Fruit fly (Drosophila melanogaster) whole organism, embryonic: Measurements from ENCODE around the gene CG9338.

ENCODE experiments used
- Asciz ChIP-seq: fragments of 200-800 bp; sonication (Bioruptor generic); optimal IDR thresholded peaks from 2 replicates; lab custom pipeline; 2017; ENCODE audit warnings: missing biosample characterization, mild to moderate bottlenecking, missing genetic modification characterization, missing genetic modification reagents
- Bgb ChIP-seq: fragments of 200-800 bp; sonication (Bioruptor generic); IDR thresholded peaks from 2 replicates; pipeline ENCODE4 v1.3.6; 2022; ENCODE audit warnings: missing biosample characterization, missing genetic modification characterization; ENCODE audit not compliant: partially characterized antibody
- CG10267 ChIP-seq: fragments of 200-800 bp; sonication (Bioruptor generic); optimal IDR thresholded peaks from 2 replicates; lab custom pipeline; 2018; ENCODE audit warnings: missing biosample characterization, mild to moderate bottlenecking, missing genetic modification characterization, moderate library complexity
- CG10565 ChIP-seq: fragments of 200-800 bp; sonication (Bioruptor generic); optimal IDR thresholded peaks from 3 replicates; lab custom pipeline; 2016; ENCODE audit warnings: missing biosample characterization, mild to moderate bottlenecking, missing genetic modification characterization
- CG11560 ChIP-seq: fragments of 200-800 bp; sonication (Bioruptor generic); IDR thresholded peaks from 3 replicates; pipeline ENCODE4 v1.3.6; 2022; ENCODE audit warnings: missing biosample characterization, missing genetic modification characterization
- CG12219 ChIP-seq: fragments of 200-800 bp; sonication (Bioruptor generic); optimal IDR thresholded peaks from 3 replicates; lab custom pipeline; 2018; ENCODE audit warnings: missing biosample characterization, mild to moderate bottlenecking, missing genetic modification characterization
- CG1233 ChIP-seq: fragments of 200-800 bp; sonication (Bioruptor generic); optimal IDR thresholded peaks from 4 replicates; lab custom pipeline; 2018; ENCODE audit warnings: missing biosample characterization, mild to moderate bottlenecking, missing genetic modification characterization
- CG14050 ChIP-seq: fragments of 200-800 bp; sonication (Bioruptor generic); IDR thresholded peaks from 3 replicates; pipeline ENCODE4 v1.3.6; 2022; ENCODE audit warnings: missing biosample characterization, missing genetic modification characterization
- CG14441 ChIP-seq: fragments of 200-800 bp; sonication (Bioruptor generic); IDR thresholded peaks from 2 replicates; pipeline ENCODE4 v1.3.6; 2022; ENCODE audit warnings: missing biosample characterization, missing genetic modification characterization
- CG17568 ChIP-seq: fragments of 200-800 bp; sonication (Bioruptor generic); optimal IDR thresholded peaks from 2 replicates; lab custom pipeline; 2018; ENCODE audit warnings: missing biosample characterization, mild to moderate bottlenecking, missing genetic modification characterization, moderate library complexity
- CG2129 ChIP-seq: fragments of 200-800 bp; sonication (Bioruptor generic); IDR thresholded peaks from 2 replicates; pipeline ENCODE4 v1.3.6; 2022; ENCODE audit warnings: missing biosample characterization, missing genetic modification characterization; ENCODE audit not compliant: partially characterized antibody
- CG2678 ChIP-seq: fragments of 200-800 bp; sonication (Bioruptor generic); optimal IDR thresholded peaks from 3 replicates; lab custom pipeline; 2019; ENCODE audit warnings: missing biosample characterization, mild to moderate bottlenecking, missing genetic modification characterization, moderate library complexity
- CG2875 ChIP-seq: fragments of 200-800 bp; sonication (Bioruptor generic); optimal IDR thresholded peaks from 2 replicates; lab custom pipeline; 2017; ENCODE audit warnings: missing biosample characterization, mild to moderate bottlenecking, missing genetic modification characterization, missing genetic modification reagents
- CG30020 ChIP-seq: fragments of 200-800 bp; optimal IDR thresholded peaks from 2 replicates; lab custom pipeline; 2019; ENCODE audit warnings: missing biosample characterization, mild to moderate bottlenecking, missing genetic modification characterization, moderate library complexity
- CG3726 ChIP-seq: fragments of 200-800 bp; sonication (Bioruptor generic); IDR thresholded peaks from 3 replicates; pipeline ENCODE4, ENCODE4 v1.3.6; 2022; ENCODE audit warnings: missing biosample characterization, missing genetic modification characterization
- CG4820 ChIP-seq: fragments of 200-800 bp; sonication (Bioruptor generic); optimal IDR thresholded peaks from 3 replicates; lab custom pipeline; 2016; ENCODE audit warnings: missing biosample characterization, missing genetic modification characterization
- CG7271 ChIP-seq: fragments of 200-800 bp; sonication (Bioruptor generic); optimal IDR thresholded peaks from 2 replicates; lab custom pipeline; 2018; ENCODE audit warnings: missing biosample characterization, mild to moderate bottlenecking, missing genetic modification characterization, moderate library complexity
- CTCF ChIP-seq: fragments of 200-800 bp; sonication (Bioruptor generic); optimal IDR thresholded peaks from 2 replicates; lab custom pipeline; 2017; ENCODE audit warnings: missing biosample characterization, mild to moderate bottlenecking, missing genetic modification characterization, moderate library complexity
- Dll ChIP-seq: fragments of 200-800 bp; sonication (Bioruptor generic); IDR thresholded peaks from 4 replicates; pipeline ENCODE4 v1.3.6; 2022; ENCODE audit warnings: missing biosample characterization, missing genetic modification characterization; ENCODE audit not compliant: partially characterized antibody
- Dref ChIP-seq: fragments of 200-800 bp; sonication (Bioruptor generic); IDR thresholded peaks from 2 replicates; pipeline ENCODE4 v1.3.6; 2022; ENCODE audit warnings: missing biosample characterization, missing genetic modification characterization
- Drgx ChIP-seq: fragments of 200-800 bp; sonication (Bioruptor generic); IDR thresholded peaks from 2 replicates; pipeline ENCODE4 v1.3.6; 2022; ENCODE audit warnings: missing biosample characterization, missing genetic modification characterization
- HLH54F ChIP-seq: fragments of 200-800 bp; sonication (Bioruptor generic); optimal IDR thresholded peaks from 3 replicates; lab custom pipeline; 2016; ENCODE audit warnings: missing biosample characterization, missing genetic modification characterization
- HLHmδ ChIP-seq: fragments of 200-800 bp; sonication (Bioruptor generic); optimal IDR thresholded peaks from 2 replicates; lab custom pipeline; 2018; ENCODE audit warnings: missing biosample characterization, mild to moderate bottlenecking, missing genetic modification characterization, moderate library complexity
- Lhr ChIP-seq: fragments of 200-800 bp; sonication (Bioruptor generic); optimal IDR thresholded peaks from 3 replicates; lab custom pipeline; 2017; ENCODE audit warnings: mild to moderate bottlenecking, missing biosample characterization, missing genetic modification reagents, missing genetic modification characterization
- Mad ChIP-seq: fragments of 200-800 bp; sonication (Bioruptor generic); optimal IDR thresholded peaks from 2 replicates; lab custom pipeline; 2016; ENCODE audit warnings: missing biosample characterization, missing genetic modification characterization
- Myb ChIP-seq: fragments of 200-800 bp; sonication (Bioruptor generic); optimal IDR thresholded peaks from 2 replicates; lab custom pipeline; 2016; ENCODE audit warnings: missing biosample characterization, missing genetic modification characterization
- Nf-YB ChIP-seq: fragments of 200-800 bp; sonication (Bioruptor generic); optimal IDR thresholded peaks from 3 replicates; lab custom pipeline; 2019; ENCODE audit warnings: missing biosample characterization, mild to moderate bottlenecking, missing genetic modification characterization, moderate library complexity
- Optix ChIP-seq: fragments of 200-800 bp; sonication (Bioruptor generic); IDR thresholded peaks from 3 replicates; pipeline ENCODE4 v1.3.6; 2022; ENCODE audit warnings: missing biosample characterization, missing genetic modification characterization
- Rx ChIP-seq: fragments of 200-800 bp; sonication (Bioruptor generic); IDR thresholded peaks from 2 replicates; pipeline ENCODE4 v1.3.6; 2022; ENCODE audit warnings: missing biosample characterization, missing genetic modification characterization
- Sin3A ChIP-seq: fragments of >200 bp; optimal IDR thresholded peaks from 2 replicates; lab custom pipeline; 2018
- Six4 ChIP-seq: fragments of 200-800 bp; sonication (Bioruptor generic); optimal IDR thresholded peaks from 2 replicates; lab custom pipeline; 2016; ENCODE audit warnings: missing biosample characterization, missing genetic modification characterization
- Sox102F ChIP-seq: fragments of 200-800 bp; sonication (Bioruptor generic); optimal IDR thresholded peaks from 2 replicates; lab custom pipeline; 2018; ENCODE audit warnings: missing biosample characterization, mild to moderate bottlenecking, missing genetic modification characterization, moderate library complexity
- bowl ChIP-seq: fragments of 200-800 bp; sonication (Bioruptor generic); IDR thresholded peaks from 2 replicates; pipeline ENCODE4 v1.3.6; 2022; ENCODE audit warnings: missing biosample characterization, missing genetic modification characterization
- btn ChIP-seq: fragments of 200-800 bp; sonication (Bioruptor generic); optimal IDR thresholded peaks from 2 replicates; lab custom pipeline; 2016; ENCODE audit warnings: missing biosample characterization, missing genetic modification characterization
- corto ChIP-seq: fragments of 200-800 bp; sonication (Bioruptor generic); optimal IDR thresholded peaks from 2 replicates; lab custom pipeline; 2016; ENCODE audit warnings: missing biosample characterization, mild to moderate bottlenecking, missing genetic modification characterization, moderate library complexity
- crc ChIP-seq: fragments of 200-800 bp; sonication (Bioruptor generic); optimal IDR thresholded peaks from 2 replicates; lab custom pipeline; 2016; ENCODE audit warnings: missing biosample characterization, missing genetic modification characterization
- crol ChIP-seq: fragments of 200-800 bp; sonication (Bioruptor generic); IDR thresholded peaks from 2 replicates; pipeline ENCODE4 v1.3.6; 2022; ENCODE audit warnings: missing biosample characterization, missing genetic modification characterization
- dimm ChIP-seq: fragments of 200-800 bp; sonication (Bioruptor generic); IDR thresholded peaks from 2 replicates; pipeline ENCODE4 v1.3.6; 2022; ENCODE audit warnings: missing biosample characterization, missing genetic modification characterization
- ftz-f1 ChIP-seq: fragments of 200-800 bp; sonication (Bioruptor generic); optimal IDR thresholded peaks from 2 replicates; lab custom pipeline; 2016; ENCODE audit warnings: missing biosample characterization, missing genetic modification characterization
- jigr1 ChIP-seq: fragments of 200-800 bp; sonication (Bioruptor generic); IDR thresholded peaks from 3 replicates; pipeline ENCODE4 v1.3.6; 2022; ENCODE audit warnings: missing biosample characterization, missing genetic modification characterization
- jumu ChIP-seq: fragments of 200-800 bp; sonication (Bioruptor generic); optimal IDR thresholded peaks from 3 replicates; lab custom pipeline; 2016; ENCODE audit warnings: missing biosample characterization, missing genetic modification characterization
- lola ChIP-seq, 3 experiments: fragments of >200 bp in 2 of 3; fragments of 200-800 bp in 1 of 3; sonication (Bioruptor generic) in 1 of 3; optimal IDR thresholded peaks; 2 replicates each; lab custom pipeline; 2017 to 2019; ENCODE audit warnings: missing biosample characterization in 3 of 3, missing genetic modification characterization in 3 of 3, mild to moderate bottlenecking in 1 of 3, moderate library complexity in 1 of 3
- org-1 ChIP-seq: fragments of 200-800 bp; sonication (Bioruptor generic); optimal IDR thresholded peaks from 2 replicates; lab custom pipeline; 2017; ENCODE audit warnings: missing biosample characterization, missing genetic modification characterization
- pnt ChIP-seq: fragments of 200-800 bp; sonication (Bioruptor generic); optimal IDR thresholded peaks from 3 replicates; lab custom pipeline; 2016; ENCODE audit warnings: missing biosample characterization, missing genetic modification characterization
- salm ChIP-seq: fragments of 200-800 bp; sonication (Bioruptor generic); optimal IDR thresholded peaks from 2 replicates; lab custom pipeline; 2018; ENCODE audit warnings: missing biosample characterization, mild to moderate bottlenecking, missing genetic modification characterization
- sc ChIP-seq, 3 experiments: fragments of >200 bp in 2 of 3; fragments of 200-800 bp in 1 of 3; sonication (Bioruptor generic) in 1 of 3; optimal IDR thresholded peaks; 2 replicates in 2 of 3; 3 replicates in 1 of 3; lab custom pipeline; 2017; ENCODE audit warnings: mild to moderate bottlenecking in 1 of 3, missing biosample characterization in 1 of 3, missing genetic modification characterization in 1 of 3, missing genetic modification reagents in 1 of 3
- sd ChIP-seq: fragments of 200-800 bp; sonication (Bioruptor generic); optimal IDR thresholded peaks from 3 replicates; lab custom pipeline; 2018; ENCODE audit warnings: missing biosample characterization, mild to moderate bottlenecking, missing genetic modification characterization, moderate library complexity
- tap ChIP-seq: fragments of 200-800 bp; optimal IDR thresholded peaks from 3 replicates; lab custom pipeline; 2019; ENCODE audit warnings: missing biosample characterization, mild to moderate bottlenecking, missing genetic modification characterization, moderate library complexity
- tll ChIP-seq, 2 experiments: fragments of 200-800 bp in 1 of 2; fragments of >200 bp in 1 of 2; sonication (Bioruptor generic) in 1 of 2; optimal IDR thresholded peaks; 2 replicates each; lab custom pipeline; 2017 to 2019; ENCODE audit warnings: missing biosample characterization in 2 of 2, missing genetic modification characterization in 2 of 2, mild to moderate bottlenecking in 1 of 2, moderate library complexity in 1 of 2
- vfl ChIP-seq: fragments of 200-800 bp; sonication (Bioruptor generic); optimal IDR thresholded peaks from 2 replicates; lab custom pipeline; 2016; ENCODE audit warnings: missing biosample characterization, missing genetic modification characterization

The CG9338 gene

dm6 chr2L:20864764-20865265 is at the start of gene CG9338 (continued):
- TF ChIP-seq Dll (GFP tag; lab: Robert Waterston, UW), result no peak
- peak; percentile 91 for TF ChIP-seq Asciz (GFP tag; lab: Kevin White, UChicago)
- TF ChIP-seq Bgb (GFP tag; lab: Robert Waterston, UW), result peak; percentile 44; the same call in 1 of the 2 replicates
- TF ChIP-seq Dref (GFP tag; lab: Robert Waterston, UW), result no peak
- TF ChIP-seq Myb (GFP tag; lab: Kevin White, UChicago), result peak; percentile 68
- TF ChIP-seq Sin3A (lab: Kevin White, UChicago), result no peak
- TF ChIP-seq salm, result peak; percentile 72
- TF ChIP-seq CG3726 (GFP tag; lab: Robert Waterston, UW), result peak; percentile 74; the same call in 1 of the 3 replicates
- TF ChIP-seq Nf-YB (GFP tag; lab: Kevin White, UChicago), result peak; percentile 57
- TF ChIP-seq CG2875 (GFP tag; lab: Kevin White, UChicago), result peak; percentile 14
- peak; percentile 85 for TF ChIP-seq CG17568 (GFP tag; lab: Kevin White, UChicago)
- TF ChIP-seq tll (GFP tag; optimal IDR thresholded peaks at IDR 0.05; lab: Kevin White, UChicago), result no peak
- peak; percentile 98 for TF ChIP-seq CG2678
- peak; percentile 77 for TF ChIP-seq Optix (GFP tag; lab: Robert Waterston, UW)
- TF ChIP-seq sd (tag; lab: Kevin White, UChicago), result peak; percentile 88
- peak; percentile 94 for TF ChIP-seq tap (tag; lab: Kevin White, UChicago)
- peak; percentile 79 for TF ChIP-seq Sox102F (GFP tag; lab: Kevin White, UChicago)
- peak; percentile 51 for TF ChIP-seq CG7271 (tag; lab: Kevin White, UChicago)
- no peak for TF ChIP-seq sc (optimal IDR thresholded peaks at IDR 0.05; lab: Kevin White, UChicago)
- peak; percentile 22 for TF ChIP-seq sc (GFP tag; optimal IDR thresholded peaks at IDR 0.05; lab: Kevin White, UChicago)
- TF ChIP-seq btn, result peak; percentile 21
- TF ChIP-seq CG14441, result peak; percentile 95
- TF ChIP-seq CG12219 (GFP tag; lab: Kevin White, UChicago), result peak; percentile 70
- TF ChIP-seq Mad (GFP tag; lab: Kevin White, UChicago), result peak; percentile 60
- no peak for TF ChIP-seq dimm (GFP tag; lab: Robert Waterston, UW)
- peak; percentile 42 for TF ChIP-seq ftz-f1 (GFP tag; lab: Kevin White, UChicago)
- TF ChIP-seq CTCF (GFP tag; lab: Kevin White, UChicago), result peak; percentile 54
- peak; percentile 27 for TF ChIP-seq CG10565 (GFP tag; lab: Kevin White, UChicago)
- no peak for TF ChIP-seq CG2129 (GFP tag; lab: Robert Waterston, UW)
- TF ChIP-seq Drgx (GFP tag; lab: Robert Waterston, UW), result peak; percentile 92
- peak; percentile 92 for TF ChIP-seq Six4 (GFP tag; lab: Kevin White, UChicago)
- peak; percentile 77 for TF ChIP-seq pnt (GFP tag; lab: Kevin White, UChicago)
- TF ChIP-seq CG4820 (GFP tag; lab: Kevin White, UChicago), result peak; percentile 69
- no peak for TF ChIP-seq vfl (GFP tag; lab: Kevin White, UChicago)
- TF ChIP-seq CG10267, result peak; percentile 84
- no peak for TF ChIP-seq crol
- peak; percentile 13 for TF ChIP-seq Lhr (GFP tag; lab: Kevin White, UChicago)
- TF ChIP-seq HLH54F (GFP tag; lab: Kevin White, UChicago), result peak; percentile 73
- TF ChIP-seq jigr1 (GFP tag; lab: Robert Waterston, UW), result peak; percentile 74; the same call in 2 of the 3 replicates
- TF ChIP-seq HLHmδ (GFP tag; lab: Kevin White, UChicago), result no peak
- no peak for TF ChIP-seq CG11560 (tag; lab: Robert Waterston, UW)
- peak; percentile 73 for TF ChIP-seq jumu (GFP tag; lab: Kevin White, UChicago)
- peak; percentile 89 for TF ChIP-seq Rx (GFP tag; lab: Robert Waterston, UW)
- TF ChIP-seq lola (GFP tag; optimal IDR thresholded peaks at IDR 0.05; lab: Kevin White, UChicago), result peak in 1 of 3 experiments; percentile 57
- peak; percentile 76 for TF ChIP-seq corto (GFP tag; lab: Kevin White, UChicago)
- TF ChIP-seq CG14050 (GFP tag; lab: Robert Waterston, UW), result peak; percentile 60
- TF ChIP-seq org-1 (GFP tag; lab: Kevin White, UChicago), result peak; percentile 82
- TF ChIP-seq bowl (GFP tag; lab: Robert Waterston, UW), result peak; percentile 31; the same call in 1 of the 2 replicates
- peak; percentile 24 for TF ChIP-seq CG30020 (tag; lab: Kevin White, UChicago)
- peak; percentile 66 for TF ChIP-seq crc (GFP tag; lab: Kevin White, UChicago)
- TF ChIP-seq CG1233 (GFP tag; lab: Kevin White, UChicago), result peak; percentile 93
